Fruit fly (Drosophila melanogaster) whole organism, embryonic: ENCODE data around the gene CG7548.

Experiments used
- CG1024 ChIP-seq: fragments of 200-800 bp; sonication (Bioruptor generic); IDR thresholded peaks from 2 replicates; pipeline ENCODE4 v1.3.6; 2022; ENCODE audit warnings: missing biosample characterization, missing genetic modification characterization
- CG10366 ChIP-seq: fragments of 200-800 bp; sonication (Bioruptor generic); IDR thresholded peaks from 2 replicates; pipeline ENCODE4 v1.3.6; 2022; ENCODE audit warnings: missing biosample characterization, missing genetic modification characterization
- CG10979 ChIP-seq: fragments of 200-800 bp; sonication (Bioruptor generic); optimal IDR thresholded peaks from 2 replicates; lab custom pipeline; 2018; ENCODE audit warnings: missing biosample characterization, mild to moderate bottlenecking, missing genetic modification characterization, moderate library complexity
- CG11723 ChIP-seq: fragments of 200-800 bp; sonication (Bioruptor generic); optimal IDR thresholded peaks from 2 replicates; lab custom pipeline; 2017; ENCODE audit warnings: missing biosample characterization, mild to moderate bottlenecking, missing genetic modification characterization
- CG12744 ChIP-seq: fragments of 200-800 bp; sonication (Bioruptor generic); optimal IDR thresholded peaks from 2 replicates; lab custom pipeline; 2016; ENCODE audit warnings: missing biosample characterization, missing genetic modification characterization
- CG12769 ChIP-seq: fragments of 200-800 bp; sonication (Bioruptor generic); optimal IDR thresholded peaks from 2 replicates; lab custom pipeline; 2019; ENCODE audit warnings: missing biosample characterization, mild to moderate bottlenecking, missing genetic modification characterization, moderate library complexity
- CG1602 ChIP-seq: fragments of 200-800 bp; sonication (Bioruptor generic); optimal IDR thresholded peaks from 3 replicates; lab custom pipeline; 2016; ENCODE audit warnings: missing biosample characterization, missing genetic modification characterization
- CG17385 ChIP-seq: fragments of 200-800 bp; sonication (Bioruptor generic); optimal IDR thresholded peaks from 3 replicates; lab custom pipeline; 2018; ENCODE audit warnings: missing biosample characterization, mild to moderate bottlenecking, missing genetic modification characterization
- CG18011 ChIP-seq: fragments of 200-800 bp; sonication (Bioruptor generic); optimal IDR thresholded peaks from 2 replicates; lab custom pipeline; 2017; ENCODE audit warnings: missing biosample characterization, missing genetic modification characterization, mild to moderate bottlenecking, moderate library complexity, missing genotype
- CG18619 ChIP-seq: fragments of 200-800 bp; sonication (Bioruptor generic); optimal IDR thresholded peaks from 3 replicates; lab custom pipeline; 2017; ENCODE audit warnings: missing biosample characterization, mild to moderate bottlenecking, missing genetic modification characterization
- CG2199 ChIP-seq: fragments of 200-800 bp; sonication (Bioruptor generic); IDR thresholded peaks from 3 replicates; pipeline ENCODE4 v1.3.6; 2022; ENCODE audit warnings: missing biosample characterization, missing genetic modification characterization
- CG34422 ChIP-seq: fragments of 200-800 bp; sonication (Bioruptor generic); IDR thresholded peaks from 3 replicates; pipeline ENCODE4 v1.3.6; 2022; ENCODE audit warnings: missing biosample characterization, missing genetic modification characterization
- CG3995 ChIP-seq: fragments of 200-800 bp; sonication (Bioruptor generic); optimal IDR thresholded peaks from 3 replicates; lab custom pipeline; 2016; ENCODE audit warnings: missing biosample characterization, missing genetic modification characterization
- CG6254 ChIP-seq: fragments of 200-800 bp; sonication (Bioruptor generic); optimal IDR thresholded peaks from 3 replicates; lab custom pipeline; 2017; ENCODE audit warnings: mild to moderate bottlenecking, missing biosample characterization, missing genetic modification reagents, missing genetic modification characterization
- CG6654 ChIP-seq: fragments of 200-800 bp; sonication (Bioruptor generic); optimal IDR thresholded peaks from 2 replicates; lab custom pipeline; 2017; ENCODE audit warnings: missing biosample characterization, mild to moderate bottlenecking, missing genetic modification characterization
- CG6683 ChIP-seq: fragments of 200-800 bp; sonication (Bioruptor generic); optimal IDR thresholded peaks from 2 replicates; lab custom pipeline; 2017; ENCODE audit warnings: missing biosample characterization, mild to moderate bottlenecking, missing genetic modification characterization, missing genetic modification reagents
- CG8290 ChIP-seq, 3 experiments: fragments of 200-800 bp; sonication (Bioruptor generic); optimal IDR thresholded peaks; 2 replicates each; lab custom pipeline; 2016 to 2019; ENCODE audit warnings: missing biosample characterization in 3 of 3, missing genetic modification characterization in 3 of 3, mild to moderate bottlenecking in 2 of 3, moderate library complexity in 1 of 3
- Dip3 ChIP-seq: fragments of 200-800 bp; sonication (Bioruptor generic); optimal IDR thresholded peaks from 3 replicates; lab custom pipeline; 2016; ENCODE audit warnings: missing biosample characterization, missing genetic modification characterization
- Elba2 ChIP-seq: fragments of 200-800 bp; sonication (Bioruptor generic); optimal IDR thresholded peaks from 3 replicates; lab custom pipeline; 2016; ENCODE audit warnings: missing biosample characterization, missing genetic modification characterization
- Ets65A ChIP-seq: fragments of 200-800 bp; sonication (Bioruptor generic); peaks from one replicate; lab custom pipeline; 2016; ENCODE audit warnings: missing biosample characterization, missing genetic modification characterization
- Hand ChIP-seq: fragments of 200-800 bp; sonication (Bioruptor generic); optimal IDR thresholded peaks from 2 replicates; lab custom pipeline; 2017; ENCODE audit warnings: mild to moderate bottlenecking, missing biosample characterization, missing genetic modification reagents, missing genetic modification characterization
- MESR4 ChIP-seq: fragments of 200-800 bp; sonication (Bioruptor generic); optimal IDR thresholded peaks from 2 replicates; lab custom pipeline; 2018; ENCODE audit warnings: missing biosample characterization, mild to moderate bottlenecking, missing genetic modification characterization, moderate library complexity
- Opbp ChIP-seq: fragments of 200-800 bp; sonication (Bioruptor generic); IDR thresholded peaks from 3 replicates; pipeline ENCODE4 v1.3.6; 2022; ENCODE audit warnings: missing biosample characterization, missing genetic modification characterization; ENCODE audit not compliant: partially characterized antibody
- ac ChIP-seq: fragments of 200-800 bp; sonication (Bioruptor generic); optimal IDR thresholded peaks from 3 replicates; lab custom pipeline; 2017; ENCODE audit warnings: missing biosample characterization, mild to moderate bottlenecking, missing genetic modification characterization
- ap ChIP-seq: fragments of 200-800 bp; sonication (Bioruptor generic); IDR thresholded peaks from 2 replicates; pipeline ENCODE4 v1.3.6; 2022; ENCODE audit warnings: missing biosample characterization, missing genetic modification characterization
- btn ChIP-seq: fragments of 200-800 bp; sonication (Bioruptor generic); optimal IDR thresholded peaks from 2 replicates; lab custom pipeline; 2016; ENCODE audit warnings: missing biosample characterization, missing genetic modification characterization
- cg ChIP-seq: fragments of 200-800 bp; sonication (Bioruptor generic); optimal IDR thresholded peaks from 3 replicates; lab custom pipeline; 2019; ENCODE audit warnings: missing biosample characterization, mild to moderate bottlenecking, missing genetic modification characterization, moderate library complexity
- dan ChIP-seq: fragments of 200-800 bp; sonication (Bioruptor generic); IDR thresholded peaks from 2 replicates; pipeline ENCODE4 v1.3.6; 2022; ENCODE audit warnings: missing biosample characterization, missing genetic modification characterization
- dimm ChIP-seq: fragments of 200-800 bp; sonication (Bioruptor generic); IDR thresholded peaks from 2 replicates; pipeline ENCODE4 v1.3.6; 2022; ENCODE audit warnings: missing biosample characterization, missing genetic modification characterization
- grau ChIP-seq: fragments of 200-800 bp; optimal IDR thresholded peaks from 3 replicates; lab custom pipeline; 2019; ENCODE audit warnings: missing biosample characterization, mild to moderate bottlenecking, missing genetic modification characterization, moderate library complexity
- pan ChIP-seq, 4 experiments: fragments of >200 bp in 3 of 4; fragments of 200-800 bp in 1 of 4; sonication (Bioruptor generic) in 1 of 4; optimal IDR thresholded peaks in 3 of 4; IDR thresholded peaks in 1 of 4; 2 replicates each; pipeline versions ENCODE4 v1.3.6 to Lab custom; 2017 to 2022; ENCODE audit warnings: missing biosample characterization in 2 of 4, missing genetic modification characterization in 2 of 4, mixed read lengths in 1 of 4
- prd ChIP-seq, 3 experiments: fragments of >200 bp in 2 of 3; fragments of 200-800 bp in 1 of 3; sonication (Bioruptor generic) in 1 of 3; optimal IDR thresholded peaks in 2 of 3; IDR thresholded peaks in 1 of 3; 2 replicates in 2 of 3; 3 replicates in 1 of 3; pipeline versions ENCODE4 v1.3.6 to Lab custom; 2017 to 2022; ENCODE audit warnings: missing biosample characterization in 1 of 3, missing genetic modification characterization in 1 of 3
- scrt ChIP-seq: fragments of 200-800 bp; sonication (Bioruptor generic); optimal IDR thresholded peaks from 2 replicates; lab custom pipeline; 2018; ENCODE audit warnings: missing biosample characterization, mild to moderate bottlenecking, missing genetic modification characterization, moderate library complexity
- slbo ChIP-seq: fragments of 200-800 bp; sonication (Bioruptor generic); IDR thresholded peaks from 2 replicates; pipeline ENCODE4 v1.3.6; 2022; ENCODE audit warnings: missing biosample characterization, missing genetic modification characterization
- twi ChIP-seq: fragments of 200-800 bp; optimal IDR thresholded peaks from 2 replicates; lab custom pipeline; 2019; ENCODE audit warnings: missing biosample characterization, mild to moderate bottlenecking, missing genetic modification characterization, moderate library complexity
- wor ChIP-seq: fragments of 200-800 bp; sonication (Bioruptor generic); IDR thresholded peaks from 2 replicates; pipeline ENCODE4 v1.3.6; 2022; ENCODE audit warnings: missing biosample characterization, missing genetic modification characterization

CG7548 gene

DNA sequence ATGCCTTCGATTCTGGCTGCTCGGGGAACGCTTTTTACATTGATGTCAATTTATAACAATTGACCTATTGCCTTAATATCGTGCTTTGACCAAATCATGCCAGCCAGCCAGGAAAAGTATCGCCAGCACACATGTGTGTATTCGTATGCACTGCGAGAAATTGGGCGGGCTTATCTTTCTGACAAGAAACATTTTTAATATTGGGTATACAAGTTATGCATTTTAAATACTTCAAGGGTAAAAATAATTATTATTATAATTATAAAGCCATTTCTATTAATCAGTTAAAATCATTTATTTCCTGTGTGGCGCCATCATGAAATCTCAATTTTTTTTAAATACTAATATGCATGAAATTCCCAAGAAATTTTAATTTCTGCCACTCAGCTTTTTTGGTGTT, 15.8 kb upstream of the CG7548 start (continued):
- peak; percentile 17 for TF ChIP-seq CG6254 (GFP tag; lab: Kevin White, UChicago)

DNA sequence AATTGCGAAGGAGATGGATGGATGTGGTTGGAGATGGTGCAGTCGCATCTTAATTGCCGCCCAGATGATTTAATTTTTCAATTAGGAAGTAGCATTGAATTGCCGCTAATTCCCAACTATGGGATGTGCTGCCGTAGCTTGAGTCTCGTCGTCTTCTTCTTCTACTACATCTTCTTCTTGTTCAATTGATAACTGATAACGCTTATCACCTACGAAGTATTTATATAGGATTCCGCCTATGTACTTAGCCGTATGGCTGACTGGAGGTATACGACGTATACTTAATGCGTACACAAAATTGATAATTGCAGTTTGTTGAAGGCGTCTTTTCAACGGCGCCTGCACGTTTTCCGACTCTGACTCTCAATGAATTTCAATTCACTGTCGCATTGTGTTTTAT, 14.6 kb upstream of the CG7548 start:
- peak; percentile 53 for TF ChIP-seq CG17385 (GFP tag; lab: Kevin White, UChicago)
- TF ChIP-seq CG2199 (GFP tag; lab: Robert Waterston, UW) = no peak
- TF ChIP-seq CG11723 (GFP tag; lab: Kevin White, UChicago) = no peak
- no peak for TF ChIP-seq Ets65A
- no peak for TF ChIP-seq Hand
- TF ChIP-seq prd (optimal IDR thresholded peaks at IDR 0.05; lab: Kevin White, UChicago) = no peak
- TF ChIP-seq prd (GFP tag; IDR thresholded peaks at IDR 0.05; lab: Robert Waterston, UW) = no peak
- no peak for TF ChIP-seq Opbp (GFP tag; lab: Robert Waterston, UW)
- no peak for TF ChIP-seq dan (GFP tag; lab: Robert Waterston, UW)
- TF ChIP-seq, all 482 proteins: peak for 1

DNA sequence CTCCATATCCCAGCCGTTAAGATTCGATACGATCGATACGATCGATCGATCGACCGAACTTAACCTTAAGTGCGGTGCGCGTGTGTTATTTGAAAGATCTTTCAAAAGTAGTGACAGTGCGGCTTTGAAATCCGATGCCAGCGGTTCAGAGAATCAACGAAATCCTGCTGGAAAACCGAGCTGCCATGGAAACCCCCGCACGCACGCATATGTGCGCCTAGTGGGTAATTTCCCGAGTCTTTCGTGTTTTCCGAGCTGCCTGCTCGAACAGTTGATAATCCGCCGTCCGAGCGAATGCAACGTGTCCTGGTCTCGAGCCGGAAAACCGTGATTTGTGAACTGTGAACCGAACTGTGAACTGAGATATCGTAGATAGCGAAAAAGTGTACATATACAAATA, 13.2 kb upstream of the CG7548 start:
- no peak for TF ChIP-seq CG10979 (tag; lab: Kevin White, UChicago)
- TF ChIP-seq CG34422 = no peak
- TF ChIP-seq CG1602 (GFP tag; lab: Kevin White, UChicago) = no peak
- peak; percentile 58 for TF ChIP-seq CG3995
- TF ChIP-seq CG6683 (GFP tag; lab: Kevin White, UChicago) = no peak
- no peak for TF ChIP-seq Dip3 (GFP tag; lab: Kevin White, UChicago)
- no peak for TF ChIP-seq grau
- TF ChIP-seq CG18619 = no peak
- no peak for TF ChIP-seq dimm (GFP tag; lab: Robert Waterston, UW)
- no peak for TF ChIP-seq CG8290 (GFP tag; optimal IDR thresholded peaks at IDR 0.05; lab: Kevin White, UChicago)
- TF ChIP-seq CG8290 (tag; optimal IDR thresholded peaks at IDR 0.05; lab: Kevin White, UChicago) = no peak
- peak; percentile 93 for TF ChIP-seq twi (tag; lab: Kevin White, UChicago)
- no peak for TF ChIP-seq scrt (GFP tag; lab: Kevin White, UChicago)
- no peak for TF ChIP-seq CG1024
- TF ChIP-seq CG12744 = no peak
- no peak for TF ChIP-seq ac (GFP tag; lab: Kevin White, UChicago)
- 0 out of 2 replicates have a peak, but pooled peaks have one; percentile 11 for TF ChIP-seq slbo (GFP tag; lab: Robert Waterston, UW)
- TF ChIP-seq wor (GFP tag; lab: Robert Waterston, UW) = no peak
- no peak for TF ChIP-seq pan (optimal IDR thresholded peaks at IDR 0.05; lab: Kevin White, UChicago)
- TF ChIP-seq pan (GFP tag; optimal IDR thresholded peaks at IDR 0.05 in 1 of 2, IDR thresholded peaks at IDR 0.05 in 1 of 2) = no peak
- no peak for TF ChIP-seq cg
- peak; percentile 30; the same call in 1 of the 3 replicates for TF ChIP-seq CG2199 (GFP tag; lab: Robert Waterston, UW)
- no peak for TF ChIP-seq CG12769
- no peak for TF ChIP-seq CG10366 (GFP tag; lab: Robert Waterston, UW)
- TF ChIP-seq Elba2 (GFP tag; lab: Kevin White, UChicago) = no peak
- TF ChIP-seq btn (GFP tag; lab: Kevin White, UChicago) = no peak
- no peak for TF ChIP-seq CG6654 (GFP tag; lab: Kevin White, UChicago)
- no peak for TF ChIP-seq MESR4 (GFP tag; lab: Kevin White, UChicago)
- TF ChIP-seq CG18011 (GFP tag; lab: Kevin White, UChicago) = no peak
- no peak for TF ChIP-seq ap (GFP tag; lab: Robert Waterston, UW)
